Fruit fly (Drosophila melanogaster): ENCODE measurements around the gene Gnpnat.

The Gnpnat gene

dm6 chr3R:29696359-29696758 lies 41.7 kb upstream of the Gnpnat start (continued):
- TF ChIP-seq CG12391 (tag; optimal IDR thresholded peaks at IDR 0.05) = peak; percentile 37
- TF ChIP-seq prd (optimal IDR thresholded peaks at IDR 0.05) = no peak
- TF ChIP-seq prd (GFP tag; IDR thresholded peaks at IDR 0.05) = peak; percentile 79
- no peak for TF ChIP-seq Gsc (GFP tag; IDR thresholded peaks at IDR 0.05)
- no peak for TF ChIP-seq Mes4 (GFP tag; optimal IDR thresholded peaks at IDR 0.05)
- TF ChIP-seq CG14710 (tag; optimal IDR thresholded peaks at IDR 0.05) = peak; percentile 38
- TF ChIP-seq caup (GFP tag; optimal IDR thresholded peaks at IDR 0.05; ENCODE audit: severe bottlenecking) = no peak
- TF ChIP-seq sens (GFP tag) = peak; percentile 89
- no peak for TF ChIP-seq shn (GFP tag; optimal IDR thresholded peaks at IDR 0.05)
- TF ChIP-seq sc (optimal IDR thresholded peaks at IDR 0.05) = no peak
- no peak for TF ChIP-seq sc (GFP tag; optimal IDR thresholded peaks at IDR 0.05)
- TF ChIP-seq CG10209 (GFP tag; optimal IDR thresholded peaks at IDR 0.05) = no peak
- no peak for TF ChIP-seq Nf-YC (tag; optimal IDR thresholded peaks at IDR 0.05)
- TF ChIP-seq nmo (GFP tag; optimal IDR thresholded peaks at IDR 0.05) = peak; percentile 14
- TF ChIP-seq chn (GFP tag; optimal IDR thresholded peaks at IDR 0.05) = peak; percentile 6
- no peak for TF ChIP-seq grn (GFP tag; optimal IDR thresholded peaks at IDR 0.05)
- peak; percentile 63 for TF ChIP-seq CG1603 (tag; optimal IDR thresholded peaks at IDR 0.05)
- peak; percentile 37 for TF ChIP-seq CG17829 (tag; optimal IDR thresholded peaks at IDR 0.05)
- TF ChIP-seq Nf-YB (GFP tag; optimal IDR thresholded peaks at IDR 0.05) = peak; percentile 17
- peak; percentile 14 for TF ChIP-seq gsb-n (tag; optimal IDR thresholded peaks at IDR 0.05)
- TF ChIP-seq lmd (GFP tag; IDR thresholded peaks at IDR 0.05) = peak; percentile 19; the same call in 1 of the 2 replicates
- 0 out of 2 replicates have a peak, but pooled peaks have one; percentile 22 for TF ChIP-seq vvl (GFP tag; IDR thresholded peaks at IDR 0.05)
- peak; percentile 13 for TF ChIP-seq CG7839 (tag; optimal IDR thresholded peaks at IDR 0.05)
- TF ChIP-seq CG10321 (GFP tag; IDR thresholded peaks at IDR 0.05) = no peak
- TF ChIP-seq Xbp1 (GFP tag; optimal IDR thresholded peaks at IDR 0.05) = peak; percentile 23
- TF ChIP-seq lola (GFP tag; optimal IDR thresholded peaks at IDR 0.05) = peak in 1 of 3 experiments; percentile 28
- no peak for TF ChIP-seq tx (GFP tag; optimal IDR thresholded peaks at IDR 0.05)
- TF ChIP-seq sr (GFP tag; IDR thresholded peaks at IDR 0.05) = no peak
- no peak for TF ChIP-seq Fer2 (tag; optimal IDR thresholded peaks at IDR 0.05)
- TF ChIP-seq Hmr (GFP tag; optimal IDR thresholded peaks at IDR 0.05) = no peak
- no peak for TF ChIP-seq BtbVII (GFP tag; optimal IDR thresholded peaks at IDR 0.05)
- no peak for TF ChIP-seq Bdp1 (GFP tag; optimal IDR thresholded peaks at IDR 0.05)
- no peak for TF ChIP-seq E2f2 (GFP tag; IDR thresholded peaks at IDR 0.05)
- no peak for TF ChIP-seq gcm2 (GFP tag; optimal IDR thresholded peaks at IDR 0.05)
- no peak for TF ChIP-seq NC2β (GFP tag; optimal IDR thresholded peaks at IDR 0.05)
- peak; percentile 21 to 50 for TF ChIP-seq chif (GFP tag; optimal IDR thresholded peaks at IDR 0.05)
- peak; percentile 34 for TF ChIP-seq Chrac-16 (GFP tag; optimal IDR thresholded peaks at IDR 0.05)
- 0 out of 2 replicates have a peak, but pooled peaks have one; percentile 14 for TF ChIP-seq ssp (GFP tag; IDR thresholded peaks at IDR 0.05)
- TF ChIP-seq nom (GFP tag; optimal IDR thresholded peaks at IDR 0.05) = no peak
- no peak for TF ChIP-seq CG17385 (GFP tag; optimal IDR thresholded peaks at IDR 0.05)
- TF ChIP-seq NFAT (GFP tag; IDR thresholded peaks at IDR 0.05) = no peak
- peak; percentile 42 for TF ChIP-seq CG10267 (tag; optimal IDR thresholded peaks at IDR 0.05)
- peak; percentile 27 for TF ChIP-seq trem (tag; optimal IDR thresholded peaks at IDR 0.05)
- no peak for TF ChIP-seq Sox102F (GFP tag; optimal IDR thresholded peaks at IDR 0.05)
- peak; percentile 42 for TF ChIP-seq Ssrp (tag; optimal IDR thresholded peaks at IDR 0.05)
- TF ChIP-seq h (optimal IDR thresholded peaks at IDR 0.05) = no peak
- TF ChIP-seq fu2 (GFP tag; optimal IDR thresholded peaks at IDR 0.05) = no peak
- no peak for TF ChIP-seq kah (GFP tag; optimal IDR thresholded peaks at IDR 0.05)
- TF ChIP-seq Tbp (GFP tag; optimal IDR thresholded peaks at IDR 0.05) = no peak
- TF ChIP-seq CG10274 (GFP tag; optimal IDR thresholded peaks at IDR 0.05) = no peak
- no peak for TF ChIP-seq hbn (GFP tag; IDR thresholded peaks at IDR 0.05; ENCODE audit: partially characterized antibody)
- peak; percentile 29 for TF ChIP-seq pnt (GFP tag; optimal IDR thresholded peaks at IDR 0.05)
